Worm (Caenorhabditis elegans) whole organism, young adult: ENCODE data around the gene sri-27.

ENCODE experiments used
- F10E7.11 ChIP-seq: sonication (generic microtip); optimal IDR thresholded peaks from 2 replicates; lab custom pipeline; 2017; ENCODE audit warnings: mild to moderate bottlenecking, missing genetic modification characterization, moderate library complexity, missing compliant biosample characterization
- F22D6.2 ChIP-seq: sonication (generic microtip); optimal IDR thresholded peaks from 2 replicates; lab custom pipeline; 2016; ENCODE audit warnings: mild to moderate bottlenecking, missing genetic modification characterization, missing compliant biosample characterization
- F33H1.4 ChIP-seq: fragments of 200-800 bp; sonication (Bioruptor generic); IDR thresholded peaks from 2 replicates; pipeline ENCODE4 v1.3.6; 2022; ENCODE audit warnings: missing genetic modification reagents, missing genetic modification characterization, missing compliant biosample characterization
- F57C9.4 ChIP-seq: sonication (generic microtip); optimal IDR thresholded peaks from 2 replicates; lab custom pipeline; 2017; ENCODE audit warnings: mild to moderate bottlenecking, missing genetic modification characterization, missing compliant biosample characterization
- K12H6.12 ChIP-seq: fragments of 200-800 bp; sonication (Bioruptor generic); optimal IDR thresholded peaks from 2 replicates; lab custom pipeline; 2018; ENCODE audit warnings: mild to moderate bottlenecking, missing genetic modification characterization, missing compliant biosample characterization
- T26A5.8 ChIP-seq: sonication (generic microtip); optimal IDR thresholded peaks from 2 replicates; lab custom pipeline; 2016; ENCODE audit warnings: missing genetic modification characterization, missing compliant biosample characterization
- Y56A3A.18 ChIP-seq: fragments of 200-800 bp; sonication (Bioruptor generic); IDR thresholded peaks from 2 replicates; pipeline ENCODE4 v1.3.6; 2022; ENCODE audit warnings: missing genetic modification reagents, missing genetic modification characterization, missing compliant biosample characterization
- Y79H2A.3 ChIP-seq: fragments of 200-800 bp; sonication (Bioruptor generic); conservative IDR thresholded peaks from 2 replicates; pipeline ENCODE4 v1.3.6; 2022; ENCODE audit warnings: missing genetic modification reagents, missing genetic modification characterization, missing compliant biosample characterization
- aptf-2 ChIP-seq: fragments of 200-800 bp; sonication (Bioruptor generic); conservative IDR thresholded peaks from 2 replicates; pipeline ENCODE4 v1.3.6; 2022; ENCODE audit warnings: missing genetic modification reagents, missing genetic modification characterization, missing compliant biosample characterization
- aptf-3 ChIP-seq: fragments of 200-800 bp; sonication (Bioruptor generic); IDR thresholded peaks from 2 replicates; pipeline ENCODE4 v1.3.6; 2022; ENCODE audit warnings: missing genetic modification characterization, missing compliant biosample characterization
- atf-7 ChIP-seq: sonication (generic microtip); optimal IDR thresholded peaks from 2 replicates; lab custom pipeline; 2017; ENCODE audit warnings: mild to moderate bottlenecking, missing genetic modification characterization, missing compliant biosample characterization
- attf-3 ChIP-seq: fragments of 200-800 bp; sonication (Bioruptor generic); conservative IDR thresholded peaks from 2 replicates; pipeline ENCODE4 v1.3.6; 2022; ENCODE audit warnings: missing genetic modification reagents, missing genetic modification characterization, missing compliant biosample characterization
- attf-6 ChIP-seq: fragments of 200-800 bp; sonication (Bioruptor generic); IDR thresholded peaks from 2 replicates; pipeline ENCODE4 v1.3.6; 2022; ENCODE audit warnings: missing genetic modification reagents, missing genetic modification characterization, missing compliant biosample characterization
- bed-2 ChIP-seq: fragments of 200-800 bp; sonication (Bioruptor generic); IDR thresholded peaks from 2 replicates; pipeline ENCODE4 v1.3.6; 2022; ENCODE audit warnings: missing genetic modification reagents, missing genetic modification characterization, missing compliant biosample characterization
- ccch-3 ChIP-seq: fragments of 200-800 bp; sonication (Bioruptor generic); optimal IDR thresholded peaks from 2 replicates; lab custom pipeline; 2018; ENCODE audit warnings: mild to moderate bottlenecking, missing genetic modification characterization, missing compliant biosample characterization
- ceh-27 ChIP-seq: fragments of 200-800 bp; sonication (Bioruptor generic); optimal IDR thresholded peaks from 2 replicates; lab custom pipeline; 2018; ENCODE audit warnings: mild to moderate bottlenecking, missing genetic modification characterization, moderate library complexity, missing compliant biosample characterization
- ceh-40 ChIP-seq: fragments of 200-800 bp; sonication (Bioruptor generic); IDR thresholded peaks from 2 replicates; pipeline ENCODE4 v1.3.6; 2022; ENCODE audit warnings: missing genetic modification characterization, missing compliant biosample characterization
- ceh-79 ChIP-seq: sonication (generic microtip); optimal IDR thresholded peaks from 2 replicates; lab custom pipeline; 2017; ENCODE audit warnings: mild to moderate bottlenecking, missing genetic modification characterization, missing compliant biosample characterization
- dpff-1 ChIP-seq: sonication (generic microtip); optimal IDR thresholded peaks from 2 replicates; lab custom pipeline; 2017; ENCODE audit warnings: mild to moderate bottlenecking, missing genetic modification characterization, missing compliant biosample characterization
- dpl-1 ChIP-seq: fragments of 150-350 bp; optimal IDR thresholded peaks from 2 replicates; lab custom pipeline; 2014; ENCODE audit warnings: missing biosample characterization, missing genetic modification reagents, missing genetic modification characterization
- egrh-3 ChIP-seq: fragments of 200-800 bp; sonication (Bioruptor generic); IDR thresholded peaks from 2 replicates; pipeline ENCODE4 v1.3.6; 2022; ENCODE audit warnings: missing genetic modification reagents, missing genetic modification characterization, missing compliant biosample characterization
- hmg-1.2 ChIP-seq: fragments of 200-800 bp; sonication (Bioruptor generic); IDR thresholded peaks from 2 replicates; pipeline ENCODE4 v1.3.6; 2022; ENCODE audit warnings: missing genetic modification reagents, missing genetic modification characterization, missing compliant biosample characterization
- lir-1 ChIP-seq: fragments of 200-800 bp; sonication (Bioruptor generic); conservative IDR thresholded peaks from 2 replicates; pipeline ENCODE4 v1.3.6; 2022; ENCODE audit warnings: missing genetic modification reagents, missing genetic modification characterization, missing compliant biosample characterization
- lsl-1 ChIP-seq: fragments of 200-800 bp; sonication (Bioruptor generic); optimal IDR thresholded peaks from 2 replicates; lab custom pipeline; 2018; ENCODE audit warnings: mild to moderate bottlenecking, missing genetic modification characterization, moderate library complexity, missing compliant biosample characterization
- madf-3 ChIP-seq: fragments of 200-800 bp; sonication (Bioruptor generic); IDR thresholded peaks from 2 replicates; pipeline ENCODE4 v1.3.6; 2022; ENCODE audit warnings: missing genetic modification reagents, missing genetic modification characterization, missing compliant biosample characterization
- madf-6 ChIP-seq: fragments of 200-800 bp; sonication (Bioruptor generic); IDR thresholded peaks from 2 replicates; pipeline ENCODE4 v1.3.6; 2022; ENCODE audit warnings: missing genetic modification reagents, missing genetic modification characterization, missing compliant biosample characterization
- nfyb-1 ChIP-seq: fragments of 200-800 bp; sonication (Bioruptor generic); IDR thresholded peaks from 2 replicates; pipeline ENCODE4 v1.3.6; 2022; ENCODE audit warnings: missing genetic modification reagents, missing genetic modification characterization, missing compliant biosample characterization
- pha-4 ChIP-seq: fragments of 150-350 bp; sonication (generic microtip); optimal IDR thresholded peaks from 2 replicates; lab custom pipeline; 2014; ENCODE audit warnings: missing biosample characterization, missing genetic modification reagents, missing genetic modification characterization
- rcor-1 ChIP-seq: fragments of 200-800 bp; sonication (Bioruptor generic); IDR thresholded peaks from 2 replicates; pipeline ENCODE4 v1.3.6; 2022; ENCODE audit warnings: missing genetic modification reagents, missing genetic modification characterization, missing compliant biosample characterization
- rec-8 ChIP-seq, 2 experiments: sonication (generic microtip); optimal IDR thresholded peaks; 2 replicates each; lab custom pipeline; 2016; ENCODE audit warnings: mild to moderate bottlenecking in 2 of 2, missing genetic modification characterization in 2 of 2, missing genetic modification reagents in 2 of 2, missing genotype in 2 of 2, missing biosample characterization in 1 of 2, missing compliant biosample characterization in 1 of 2, moderate library complexity in 1 of 2
- repo-1 ChIP-seq: sonication (generic microtip); optimal IDR thresholded peaks from 2 replicates; lab custom pipeline; 2017; ENCODE audit warnings: mild to moderate bottlenecking, missing genetic modification characterization, missing compliant biosample characterization
- snpc-1.3 ChIP-seq: sonication (generic microtip); optimal IDR thresholded peaks from 2 replicates; lab custom pipeline; 2017; ENCODE audit warnings: missing genetic modification characterization, mild to moderate bottlenecking, missing compliant biosample characterization, antibody characterized with exemption, moderate library complexity, missing genotype, missing genetic modification reagents; ENCODE audit not compliant: insufficient read depth
- tlf-1 ChIP-seq: fragments of 200-800 bp; sonication (Bioruptor generic); optimal IDR thresholded peaks from 2 replicates; lab custom pipeline; 2018; ENCODE audit warnings: mild to moderate bottlenecking, missing genetic modification characterization, missing compliant biosample characterization
- xnd-1 ChIP-seq: sonication (generic microtip); optimal IDR thresholded peaks from 2 replicates; lab custom pipeline; 2016; ENCODE audit warnings: missing genotype, missing genetic modification reagents, missing genetic modification characterization, missing compliant biosample characterization
- zfh-2 ChIP-seq: fragments of 200-800 bp; sonication (Bioruptor generic); conservative IDR thresholded peaks from 2 replicates; pipeline ENCODE4 v1.3.6; 2022; ENCODE audit warnings: missing genetic modification reagents, missing genetic modification characterization, missing compliant biosample characterization
- ztf-26 ChIP-seq: sonication (generic microtip); optimal IDR thresholded peaks from 2 replicates; lab custom pipeline; 2017; ENCODE audit warnings: missing genetic modification characterization, missing compliant biosample characterization
- ztf-6 ChIP-seq: fragments of 200-800 bp; sonication (Bioruptor generic); IDR thresholded peaks from 2 replicates; pipeline ENCODE4 v1.3.6; 2022; ENCODE audit warnings: missing genetic modification reagents, missing genetic modification characterization, missing compliant biosample characterization

Gene sri-27

ce11 chrV:1685328-1685727 lies 40.1 kb upstream of the sri-27 start, which contains the start of gene srh-5 (continued):
- no peak for TF ChIP-seq repo-1 (tag; lab: Kevin White, UChicago)
- TF ChIP-seq F57C9.4 (tag; lab: Kevin White, UChicago) = no peak
- no peak for TF ChIP-seq Y56A3A.18
- no peak for TF ChIP-seq ztf-26 (tag; lab: Kevin White, UChicago)
- TF ChIP-seq, all 124 proteins: peak for 0

ce11 chrV:1692494-1692893 lies 33.0 kb upstream of the sri-27 start, which contains the start of gene Y46H3C.5:
Gene Y46H3C.5 (minus strand): TSS chrV:1692495.
- TF ChIP-seq aptf-3 (GFP tag; lab: Robert Waterston, UW) (0 out of 2 replicates have a peak, but pooled peaks have one; percentile 63), aptf-2 (peak; percentile 80)

- TF ChIP-seq aptf-3 (GFP tag; lab: Robert Waterston, UW) (0 out of 2 replicates have a peak, but pooled peaks have one; percentile 60), hmg-1.2 (GFP tag; lab: Robert Waterston, UW) (peak; percentile 65), aptf-2 (peak; percentile 94)
- TF ChIP-seq, all 124 proteins: peak for 3; not testable (repeated sequence) for 121
Observed at ce11 chrV:1693876-1694275, 31.6 kb upstream of the sri-27 start, which contains the start of gene Y46H3C.7. Gene Y46H3C.7 (minus strand): TSS chrV:1694022.

- TF ChIP-seq egrh-3 (peak; percentile 49; the same call in 1 of the 2 replicates), zfh-2 (GFP tag; lab: Robert Waterston, UW) (peak; percentile 79), ceh-40 (GFP tag; lab: Robert Waterston, UW) (no peak), ceh-79 (no peak), nfyb-1 (no peak)
Observed at ce11 chrV:1698400-1698799, 27.1 kb upstream of the sri-27 start.

- TF ChIP-seq zfh-2 (GFP tag; lab: Robert Waterston, UW) (peak; percentile 89), egrh-3 (peak; percentile 78), rcor-1 (GFP tag; lab: Robert Waterston, UW) (no peak), attf-6 (GFP tag; lab: Robert Waterston, UW) (0 out of 2 replicates have a peak, but pooled peaks have one; percentile 25)
- TF ChIP-seq, all 124 proteins: peak for 3
Observed at ce11 chrV:1699228-1699795, 26.1 kb upstream of the sri-27 start.

- TF ChIP-seq F22D6.2 = no peak
- peak; percentile 85 for TF ChIP-seq lsl-1 (GFP tag; lab: Kevin White, UChicago)
- TF ChIP-seq T26A5.8 (tag; lab: Kevin White, UChicago) = no peak
- no peak for TF ChIP-seq dpl-1
- TF ChIP-seq bed-2 (GFP tag; lab: Robert Waterston, UW) = no peak
- TF ChIP-seq F10E7.11 = no peak
- TF ChIP-seq F33H1.4 (GFP tag; lab: Robert Waterston, UW) = peak; percentile 73
- peak; percentile 45 for TF ChIP-seq xnd-1 (tag; lab: Kevin White, UChicago)
- TF ChIP-seq lir-1 (GFP tag; lab: Robert Waterston, UW) = no peak
- TF ChIP-seq madf-3 (GFP tag; lab: Robert Waterston, UW) = no peak
- peak; percentile 72 for TF ChIP-seq madf-6 (GFP tag; lab: Robert Waterston, UW)
- no peak for TF ChIP-seq ccch-3 (GFP tag; lab: Kevin White, UChicago)
- TF ChIP-seq rec-8 (tag; optimal IDR thresholded peaks at IDR 0.05; lab: Kevin White, UChicago) = no peak
Observed at ce11 chrV:1701584-1702101, 23.8 kb upstream of the sri-27 start, which contains the start of gene srw-90. Gene srw-90 (plus strand): TSS chrV:1702051.

ce11 chrV:1708441-1708840 lies 17.0 kb upstream of the sri-27 start, which contains the start of gene srw-99:
Gene srw-99 (plus strand): TSS chrV:1708741.
- TF ChIP-seq ceh-27 (GFP tag; lab: Kevin White, UChicago) = no peak
- TF ChIP-seq Y79H2A.3 (GFP tag; lab: Robert Waterston, UW) = no peak
- TF ChIP-seq dpff-1 (tag; lab: Kevin White, UChicago) = no peak
- TF ChIP-seq ztf-6 = no peak
- no peak for TF ChIP-seq snpc-1.3
- TF ChIP-seq K12H6.12 (tag; lab: Kevin White, UChicago) = no peak
- TF ChIP-seq aptf-3 (GFP tag; lab: Robert Waterston, UW) = no peak
- TF ChIP-seq tlf-1 (GFP tag; lab: Kevin White, UChicago) = no peak
- no peak for TF ChIP-seq attf-3 (GFP tag; lab: Robert Waterston, UW)
- TF ChIP-seq pha-4 = no peak
- TF ChIP-seq atf-7 (tag; lab: Kevin White, UChicago) = no peak
